Worm (Caenorhabditis elegans): Measurements from ENCODE around the gene ZC487.2.

The ZC487.2 gene

DNA sequence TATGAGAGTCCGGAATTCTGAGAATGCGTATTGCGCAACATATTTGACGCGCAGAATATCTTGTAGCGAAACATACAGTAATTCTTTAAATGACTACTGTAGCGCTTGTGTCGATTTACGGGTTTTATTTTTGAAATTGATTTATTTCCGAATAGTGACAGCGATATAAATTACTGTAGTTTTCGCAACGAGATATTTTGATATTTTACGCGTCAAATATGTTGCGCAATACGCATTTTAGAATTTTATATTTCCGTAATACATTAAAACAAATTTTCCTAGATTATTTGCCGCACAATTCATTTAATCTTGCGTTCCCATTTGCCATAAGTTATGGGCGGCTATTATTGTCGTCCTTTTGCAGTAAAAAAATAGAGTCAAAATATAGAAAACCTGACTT lies 16.9 kb downstream of the ZC487.2 start:
- TF ChIP-seq sea-1 (GFP tag; conservative IDR thresholded peaks at IDR 0.05), result no peak
- TF ChIP-seq B0310.2 (tag; optimal IDR thresholded peaks at IDR 0.05), result no peak
- TF ChIP-seq hmg-4 (GFP tag; optimal IDR thresholded peaks at IDR 0.05), result no peak
- no peak for TF ChIP-seq ceh-13 (GFP tag; optimal IDR thresholded peaks at IDR 0.05)
- no peak for TF ChIP-seq hmbx-1 (tag; optimal IDR thresholded peaks at IDR 0.05)
- no peak for TF ChIP-seq aly-1 (tag; optimal IDR thresholded peaks at IDR 0.05)
- TF ChIP-seq F13C5.2 (tag; optimal IDR thresholded peaks at IDR 0.05), result no peak
- TF ChIP-seq pes-1 (GFP tag; IDR thresholded peaks at IDR 0.05), result no peak

DNA sequence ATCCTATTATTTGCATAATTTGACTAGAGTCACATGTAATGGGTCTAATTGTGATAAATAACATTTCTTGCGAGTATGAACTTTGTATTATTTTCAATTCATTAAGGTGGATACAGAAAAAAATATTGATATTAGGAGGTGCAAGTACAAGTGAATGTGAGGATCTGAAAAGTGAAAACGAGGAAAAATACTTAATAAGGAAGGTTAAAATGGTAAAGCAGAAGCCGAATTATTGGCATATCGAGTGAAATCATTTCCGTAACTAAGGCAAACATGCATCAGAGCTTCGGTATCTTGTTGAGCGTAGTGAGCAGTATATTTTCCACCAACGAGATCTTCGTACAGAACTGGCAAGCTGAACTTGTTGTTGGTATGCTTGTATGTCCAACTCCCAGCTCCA lies 17.8 kb downstream of the ZC487.2 start:
- TF ChIP-seq tra-4 (tag; optimal IDR thresholded peaks at IDR 0.05) (no peak), tbx-11 (GFP tag; IDR thresholded peaks at IDR 0.05) (no peak), ceh-13 (GFP tag; optimal IDR thresholded peaks at IDR 0.05) (no peak), pes-1 (GFP tag; IDR thresholded peaks at IDR 0.05) (no peak), hmbx-1 (tag; optimal IDR thresholded peaks at IDR 0.05) (no peak), hnd-1 (tag; optimal IDR thresholded peaks at IDR 0.05) (no peak), aly-1 (tag; optimal IDR thresholded peaks at IDR 0.05) (no peak), hmg-4 (GFP tag; optimal IDR thresholded peaks at IDR 0.05) (no peak)

- TF ChIP-seq tra-4 (tag; optimal IDR thresholded peaks at IDR 0.05), result no peak
- no peak for TF ChIP-seq pes-1 (GFP tag; IDR thresholded peaks at IDR 0.05)
Observed at ce11 chrV:6702692-6703091, 19.6 kb downstream of the ZC487.2 start, which contains the start of gene era-1. era-1 (plus strand) TSS chrV:6703057.

DNA sequence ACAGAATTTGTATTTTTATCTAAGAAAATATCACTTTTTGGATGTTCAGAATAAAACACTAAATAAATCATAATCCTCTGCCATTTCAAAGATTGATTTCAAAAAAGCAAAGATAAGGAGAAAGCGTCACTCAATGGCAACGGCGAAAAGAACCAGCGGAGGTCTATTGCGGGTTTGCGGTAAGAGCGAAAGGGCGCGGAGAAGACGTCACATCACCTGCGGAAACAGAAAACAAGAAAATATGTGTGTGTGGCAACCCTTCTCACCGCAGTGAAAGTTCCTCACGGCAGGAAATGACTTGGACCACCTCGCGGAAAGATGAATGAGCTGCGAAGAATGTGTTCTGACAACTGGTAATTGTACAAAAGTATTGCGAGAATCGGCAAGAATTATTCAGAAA lies 22.4 kb downstream of the ZC487.2 start:
- TF ChIP-seq sea-1 (GFP tag; conservative IDR thresholded peaks at IDR 0.05) (no peak), scrt-1 (GFP tag; IDR thresholded peaks at IDR 0.05) (no peak), ceh-13 (GFP tag; optimal IDR thresholded peaks at IDR 0.05) (no peak), tbx-11 (GFP tag; IDR thresholded peaks at IDR 0.05) (no peak), hmbx-1 (tag; optimal IDR thresholded peaks at IDR 0.05) (no peak), flt-1 (GFP tag; IDR thresholded peaks at IDR 0.05) (no peak), F13C5.2 (tag; optimal IDR thresholded peaks at IDR 0.05) (no peak), ets-7 (tag; optimal IDR thresholded peaks at IDR 0.05) (no peak), hnd-1 (tag; optimal IDR thresholded peaks at IDR 0.05) (no peak), ama-1 (optimal IDR thresholded peaks at IDR 0.05) (no peak), tbx-37 (GFP tag; conservative IDR thresholded peaks at IDR 0.05) (no peak), pes-1 (GFP tag; IDR thresholded peaks at IDR 0.05) (no peak), hmg-4 (GFP tag; optimal IDR thresholded peaks at IDR 0.05) (no peak), B0310.2 (tag; optimal IDR thresholded peaks at IDR 0.05) (no peak), aly-1 (tag; optimal IDR thresholded peaks at IDR 0.05) (no peak), tra-4 (tag; optimal IDR thresholded peaks at IDR 0.05) (no peak), ceh-36 (tag; optimal IDR thresholded peaks at IDR 0.05) (no peak)

DNA sequence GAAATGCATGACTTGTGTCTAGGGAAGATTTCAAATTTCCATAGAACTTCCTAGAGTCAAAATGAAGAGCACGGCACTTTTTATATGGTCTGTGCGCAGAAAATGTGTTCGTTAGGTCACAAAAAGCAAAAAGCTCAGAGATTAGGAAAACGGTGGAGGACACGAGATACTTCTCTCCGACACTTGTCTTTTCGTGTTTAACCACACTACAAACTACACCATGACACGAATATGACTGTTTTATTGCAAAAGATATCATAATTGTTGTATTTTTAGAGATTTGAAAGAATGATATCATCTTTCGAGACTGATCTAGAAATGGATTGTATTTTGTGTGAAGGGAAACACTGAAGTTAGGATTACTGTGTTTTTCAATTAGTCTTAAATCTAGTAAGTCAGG lies 23.3 kb downstream of the ZC487.2 start:
- TF ChIP-seq aly-1 (tag; optimal IDR thresholded peaks at IDR 0.05) (no peak), ama-1 (optimal IDR thresholded peaks at IDR 0.05) (no peak), tra-4 (tag; optimal IDR thresholded peaks at IDR 0.05) (no peak), flt-1 (GFP tag; IDR thresholded peaks at IDR 0.05) (no peak), ets-7 (tag; optimal IDR thresholded peaks at IDR 0.05) (no peak), F13C5.2 (tag; optimal IDR thresholded peaks at IDR 0.05) (no peak), ceh-36 (tag; optimal IDR thresholded peaks at IDR 0.05) (no peak), hnd-1 (tag; optimal IDR thresholded peaks at IDR 0.05) (no peak), tbx-37 (GFP tag; conservative IDR thresholded peaks at IDR 0.05) (no peak), ceh-13 (GFP tag; optimal IDR thresholded peaks at IDR 0.05) (no peak), pes-1 (GFP tag; IDR thresholded peaks at IDR 0.05) (no peak)

- TF ChIP-seq scrt-1 (GFP tag; IDR thresholded peaks at IDR 0.05) (no peak), tbx-11 (GFP tag; IDR thresholded peaks at IDR 0.05) (no peak), hnd-1 (tag; optimal IDR thresholded peaks at IDR 0.05) (no peak), hmg-4 (GFP tag; optimal IDR thresholded peaks at IDR 0.05) (no peak), sea-1 (GFP tag; conservative IDR thresholded peaks at IDR 0.05) (no peak), B0310.2 (tag; optimal IDR thresholded peaks at IDR 0.05) (no peak), tbx-37 (GFP tag; conservative IDR thresholded peaks at IDR 0.05) (no peak), F13C5.2 (tag; optimal IDR thresholded peaks at IDR 0.05) (no peak), pes-1 (GFP tag; IDR thresholded peaks at IDR 0.05) (no peak)
Observed at ce11 chrV:6697552-6697951, 24.7 kb downstream of the ZC487.2 start, which contains the start of gene W02F12.2. W02F12.2 (minus strand) TSS chrV:6697652.

- TF ChIP-seq hmg-4 (GFP tag; optimal IDR thresholded peaks at IDR 0.05), result no peak
- TF ChIP-seq pes-1 (GFP tag; IDR thresholded peaks at IDR 0.05), result no peak
- TF ChIP-seq hnd-1 (tag; optimal IDR thresholded peaks at IDR 0.05), result no peak
- no peak for TF ChIP-seq B0310.2 (tag; optimal IDR thresholded peaks at IDR 0.05)
- no peak for TF ChIP-seq sea-1 (GFP tag; conservative IDR thresholded peaks at IDR 0.05)
- TF ChIP-seq F13C5.2 (tag; optimal IDR thresholded peaks at IDR 0.05), result no peak
- no peak for TF ChIP-seq flt-1 (GFP tag; IDR thresholded peaks at IDR 0.05)
- no peak for TF ChIP-seq tra-4 (tag; optimal IDR thresholded peaks at IDR 0.05)
- no peak for TF ChIP-seq tbx-37 (GFP tag; conservative IDR thresholded peaks at IDR 0.05)
- no peak for TF ChIP-seq ceh-13 (GFP tag; optimal IDR thresholded peaks at IDR 0.05)
- no peak for TF ChIP-seq hmbx-1 (tag; optimal IDR thresholded peaks at IDR 0.05)
- no peak for TF ChIP-seq scrt-1 (GFP tag; IDR thresholded peaks at IDR 0.05)
- no peak for TF ChIP-seq aly-1 (tag; optimal IDR thresholded peaks at IDR 0.05)
- no peak for TF ChIP-seq tbx-11 (GFP tag; IDR thresholded peaks at IDR 0.05)
- no peak for TF ChIP-seq ama-1 (optimal IDR thresholded peaks at IDR 0.05)
- no peak for TF ChIP-seq ceh-36 (tag; optimal IDR thresholded peaks at IDR 0.05)
- TF ChIP-seq ets-7 (tag; optimal IDR thresholded peaks at IDR 0.05), result no peak
Observed at ce11 chrV:6694668-6695067, 27.6 kb downstream of the ZC487.2 start, which contains the start of gene W02F12.8. W02F12.8 (minus strand) TSS chrV:6694768.

- TF ChIP-seq tra-4 (tag; optimal IDR thresholded peaks at IDR 0.05), result no peak
- no peak for TF ChIP-seq flt-1 (GFP tag; IDR thresholded peaks at IDR 0.05)
- TF ChIP-seq ets-7 (tag; optimal IDR thresholded peaks at IDR 0.05), result no peak
- no peak for TF ChIP-seq ceh-13 (GFP tag; optimal IDR thresholded peaks at IDR 0.05)
- no peak for TF ChIP-seq aly-1 (tag; optimal IDR thresholded peaks at IDR 0.05)
- TF ChIP-seq tbx-37 (GFP tag; conservative IDR thresholded peaks at IDR 0.05), result no peak
- TF ChIP-seq F13C5.2 (tag; optimal IDR thresholded peaks at IDR 0.05), result no peak
- no peak for TF ChIP-seq tbx-11 (GFP tag; IDR thresholded peaks at IDR 0.05)
- no peak for TF ChIP-seq hmbx-1 (tag; optimal IDR thresholded peaks at IDR 0.05)
- TF ChIP-seq ama-1 (optimal IDR thresholded peaks at IDR 0.05), result no peak
Observed at ce11 chrV:6691813-6692351, 30.4 kb downstream of the ZC487.2 start, which contains the start of gene mtl-1. mtl-1 (minus strand) TSS chrV:6691863.

Measured in whole organism, early embryonic.